Worm (Caenorhabditis elegans) whole organism, L1 larva: ENCODE results near the gene C06B3.1.

Experiments
- elt-3 ChIP-seq, 6 experiments: fragments of 150-350 bp in 1 of 6; sonication (generic microtip); optimal IDR thresholded peaks; 2 replicates each; lab custom pipeline; 2017 to 2018; ENCODE audit warnings: missing biosample characterization in 6 of 6, missing genetic modification characterization in 6 of 6, inconsistent platforms in 1 of 6
- grh-1 ChIP-seq: fragments of 200-800 bp; sonication (Bioruptor generic); IDR thresholded peaks from 2 replicates; pipeline ENCODE4 v1.3.6; 2022; ENCODE audit warnings: missing genetic modification reagents, missing genetic modification characterization, missing compliant biosample characterization
- nhr-76 ChIP-seq: sonication (generic microtip); optimal IDR thresholded peaks from 2 replicates; lab custom pipeline; 2017; ENCODE audit warnings: missing biosample characterization, missing genetic modification characterization
- vab-15 ChIP-seq: sonication (generic microtip); optimal IDR thresholded peaks from 2 replicates; lab custom pipeline; 2017; ENCODE audit warnings: missing genotype, mild to moderate bottlenecking, missing genetic modification characterization, missing compliant biosample characterization

DNA sequence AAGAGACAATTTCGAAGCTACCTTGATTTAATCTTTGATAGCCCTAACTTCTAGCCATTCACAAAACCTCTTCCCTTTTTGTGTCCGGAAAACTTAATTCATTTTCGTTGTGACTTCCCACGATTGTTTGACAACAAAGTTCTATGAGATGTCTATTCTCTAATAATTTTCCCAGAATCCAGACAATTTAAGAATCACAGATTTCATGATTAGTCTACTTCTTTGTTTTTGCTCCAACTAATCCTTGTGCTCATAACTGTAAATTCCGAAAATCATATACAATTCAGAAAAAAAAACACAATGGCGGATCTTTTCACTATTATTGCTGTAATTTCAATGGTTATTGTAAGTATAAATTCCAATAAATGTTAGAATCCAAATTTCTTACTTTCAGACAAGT, 40.1 kb upstream of the C06B3.1 start, which contains the start of gene srx-137:
- TF ChIP-seq nhr-76 (tag; lab: Kevin White, UChicago) (no peak), vab-15 (tag; lab: Kevin White, UChicago) (no peak), elt-3 (tag; optimal IDR thresholded peaks at IDR 0.05; lab: Kevin White, UChicago) (no peak), grh-1 (GFP tag; lab: Robert Waterston, UW) (no peak)
